Fruit fly (Drosophila melanogaster) whole organism, embryonic: ENCODE results near the gene CG11367.
A peak's percentile ranks its signal among the peaks of the same experiment; 100 is the strongest.

ENCODE experiments used
- CG1024 ChIP-seq: fragments of 200-800 bp; sonication (Bioruptor generic); IDR thresholded peaks from 2 replicates; pipeline ENCODE4 v1.3.6; 2022; ENCODE audit warnings: missing biosample characterization, missing genetic modification characterization
- CG10462 ChIP-seq: fragments of 200-800 bp; sonication (Bioruptor generic); optimal IDR thresholded peaks from 2 replicates; lab custom pipeline; 2016; ENCODE audit warnings: missing biosample characterization, missing genetic modification characterization
- CG11695 ChIP-seq: fragments of 200-800 bp; sonication (Bioruptor generic); IDR thresholded peaks from 3 replicates; pipeline ENCODE4 v1.3.6; 2022; ENCODE audit warnings: missing biosample characterization, missing genetic modification characterization
- CG12219 ChIP-seq: fragments of 200-800 bp; sonication (Bioruptor generic); optimal IDR thresholded peaks from 3 replicates; lab custom pipeline; 2018; ENCODE audit warnings: missing biosample characterization, mild to moderate bottlenecking, missing genetic modification characterization
- CG12942 ChIP-seq: fragments of 200-800 bp; sonication (Bioruptor generic); optimal IDR thresholded peaks from 3 replicates; lab custom pipeline; 2016; ENCODE audit warnings: missing biosample characterization, missing genetic modification characterization
- CG14014 ChIP-seq: fragments of 200-800 bp; sonication (Bioruptor generic); IDR thresholded peaks from 2 replicates; pipeline ENCODE4 v1.3.6; 2022; ENCODE audit warnings: missing biosample characterization, missing genetic modification characterization
- CG16813 ChIP-seq: fragments of 200-800 bp; sonication (Bioruptor generic); IDR thresholded peaks from 3 replicates; pipeline ENCODE4 v1.3.6; 2022; ENCODE audit warnings: missing biosample characterization, missing genetic modification characterization; ENCODE audit not compliant: partially characterized antibody
- CG17361 ChIP-seq: fragments of 200-800 bp; sonication (Bioruptor generic); IDR thresholded peaks from 3 replicates; pipeline ENCODE4 v1.3.6; 2022; ENCODE audit warnings: missing biosample characterization, missing genetic modification characterization
- CG18262 ChIP-seq: fragments of 200-800 bp; optimal IDR thresholded peaks from 3 replicates; lab custom pipeline; 2019; ENCODE audit warnings: missing biosample characterization, mild to moderate bottlenecking, missing genetic modification characterization, moderate library complexity
- CG18764 ChIP-seq: fragments of 200-800 bp; sonication (Bioruptor generic); optimal IDR thresholded peaks from 3 replicates; lab custom pipeline; 2016; ENCODE audit warnings: missing biosample characterization, missing genetic modification characterization
- CG2199 ChIP-seq: fragments of 200-800 bp; sonication (Bioruptor generic); IDR thresholded peaks from 3 replicates; pipeline ENCODE4 v1.3.6; 2022; ENCODE audit warnings: missing biosample characterization, missing genetic modification characterization
- CG31224 ChIP-seq: fragments of 200-800 bp; sonication (Bioruptor generic); IDR thresholded peaks from 2 replicates; pipeline ENCODE4 v1.3.6; 2022; ENCODE audit warnings: missing biosample characterization, missing genetic modification characterization
- CG3838 ChIP-seq: fragments of 200-800 bp; sonication (Bioruptor generic); optimal IDR thresholded peaks from 3 replicates; lab custom pipeline; 2016; ENCODE audit warnings: missing biosample characterization, missing genetic modification characterization
- CG43689 ChIP-seq: fragments of 200-800 bp; sonication (Bioruptor generic); IDR thresholded peaks from 2 replicates; pipeline ENCODE4 v1.3.6; 2022; ENCODE audit warnings: missing biosample characterization, missing genetic modification characterization
- CG4707 ChIP-seq: fragments of 200-800 bp; sonication (Bioruptor generic); optimal IDR thresholded peaks from 2 replicates; lab custom pipeline; 2018; ENCODE audit warnings: missing biosample characterization, mild to moderate bottlenecking, missing genetic modification characterization, moderate library complexity
- CG6272 ChIP-seq: fragments of 200-800 bp; sonication (Bioruptor generic); IDR thresholded peaks from 2 replicates; pipeline ENCODE4 v1.3.6; 2022; ENCODE audit warnings: missing biosample characterization, missing genetic modification characterization
- CG7556 ChIP-seq: fragments of 200-800 bp; sonication (Bioruptor generic); optimal IDR thresholded peaks from 2 replicates; lab custom pipeline; 2017; ENCODE audit warnings: missing biosample characterization, mild to moderate bottlenecking, missing genetic modification characterization
- CG7987 ChIP-seq: fragments of 200-800 bp; sonication (Bioruptor generic); optimal IDR thresholded peaks from 2 replicates; lab custom pipeline; 2018; ENCODE audit warnings: missing biosample characterization, mild to moderate bottlenecking, missing genetic modification characterization, moderate library complexity
- CG8765 ChIP-seq: fragments of 200-800 bp; sonication (Bioruptor generic); IDR thresholded peaks from 2 replicates; pipeline ENCODE4 v1.3.6; 2022; ENCODE audit warnings: missing biosample characterization, missing genetic modification characterization
- CG9215 ChIP-seq: fragments of 200-800 bp; sonication (Bioruptor generic); IDR thresholded peaks from 2 replicates; pipeline ENCODE4 v1.3.6; 2022; ENCODE audit warnings: missing biosample characterization, missing genetic modification characterization
- Drgx ChIP-seq: fragments of 200-800 bp; sonication (Bioruptor generic); IDR thresholded peaks from 2 replicates; pipeline ENCODE4 v1.3.6; 2022; ENCODE audit warnings: missing biosample characterization, missing genetic modification characterization
- H15 ChIP-seq: fragments of 200-800 bp; sonication (Bioruptor generic); IDR thresholded peaks from 3 replicates; pipeline ENCODE4 v1.3.6; 2022; ENCODE audit warnings: missing biosample characterization, missing genetic modification characterization
- Hmr ChIP-seq: fragments of 200-800 bp; sonication (Bioruptor generic); optimal IDR thresholded peaks from 3 replicates; lab custom pipeline; 2017; ENCODE audit warnings: mild to moderate bottlenecking, missing biosample characterization, missing genetic modification reagents, missing genetic modification characterization
- Hr78 ChIP-seq, 2 experiments: fragments of 200-800 bp in 1 of 2; fragments of >200 bp in 1 of 2; sonication (Bioruptor generic) in 1 of 2; optimal IDR thresholded peaks; 2 replicates each; lab custom pipeline; 2017 to 2019; ENCODE audit warnings: missing biosample characterization in 2 of 2, missing genetic modification characterization in 2 of 2, mild to moderate bottlenecking in 1 of 2, moderate library complexity in 1 of 2
- Hsf ChIP-seq: fragments of 200-800 bp; sonication (Bioruptor generic); optimal IDR thresholded peaks from 3 replicates; lab custom pipeline; 2016; ENCODE audit warnings: missing biosample characterization, missing genetic modification characterization
- Myb ChIP-seq: fragments of 200-800 bp; sonication (Bioruptor generic); optimal IDR thresholded peaks from 2 replicates; lab custom pipeline; 2016; ENCODE audit warnings: missing biosample characterization, missing genetic modification characterization
- NK7.1 ChIP-seq: fragments of 200-800 bp; sonication (Bioruptor generic); optimal IDR thresholded peaks from 3 replicates; lab custom pipeline; 2016; ENCODE audit warnings: missing biosample characterization, missing genetic modification characterization
- Ravus ChIP-seq: fragments of 200-800 bp; sonication (Bioruptor generic); IDR thresholded peaks from 2 replicates; pipeline ENCODE4 v1.3.6; 2022; ENCODE audit warnings: missing biosample characterization, missing genetic modification characterization
- Tbp ChIP-seq: fragments of >200 bp; optimal IDR thresholded peaks from 2 replicates; lab custom pipeline; 2018; ENCODE audit warnings: missing biosample characterization, missing genetic modification characterization
- ash1 ChIP-seq: fragments of 200-800 bp; sonication (Bioruptor generic); optimal IDR thresholded peaks from 2 replicates; lab custom pipeline; 2018; ENCODE audit warnings: missing biosample characterization, mild to moderate bottlenecking, missing genetic modification characterization
- bigmax ChIP-seq: fragments of 200-800 bp; sonication (Bioruptor generic); optimal IDR thresholded peaks from 2 replicates; lab custom pipeline; 2018; ENCODE audit warnings: missing biosample characterization, mild to moderate bottlenecking, missing genetic modification characterization
- bowl ChIP-seq: fragments of 200-800 bp; sonication (Bioruptor generic); IDR thresholded peaks from 2 replicates; pipeline ENCODE4 v1.3.6; 2022; ENCODE audit warnings: missing biosample characterization, missing genetic modification characterization
- br ChIP-seq: fragments of >200 bp; optimal IDR thresholded peaks from 2 replicates; lab custom pipeline; 2017
- bsh ChIP-seq, 2 experiments: fragments of 200-800 bp; sonication (Bioruptor generic); optimal IDR thresholded peaks; 2 replicates each; lab custom pipeline; 2017 to 2018; ENCODE audit warnings: mild to moderate bottlenecking in 2 of 2, missing biosample characterization in 2 of 2, missing genetic modification characterization in 2 of 2, moderate library complexity in 1 of 2
- dmrt11E ChIP-seq: fragments of 200-800 bp; sonication (Bioruptor generic); optimal IDR thresholded peaks from 3 replicates; lab custom pipeline; 2018; ENCODE audit warnings: missing biosample characterization, mild to moderate bottlenecking, missing genetic modification characterization, moderate library complexity
- fd102C ChIP-seq: fragments of 200-800 bp; sonication (Bioruptor generic); optimal IDR thresholded peaks from 2 replicates; lab custom pipeline; 2018; ENCODE audit warnings: missing biosample characterization, mild to moderate bottlenecking, missing genetic modification characterization, moderate library complexity
- fd64A ChIP-seq: fragments of 200-800 bp; sonication (Bioruptor generic); optimal IDR thresholded peaks from 3 replicates; lab custom pipeline; 2018; ENCODE audit warnings: missing biosample characterization, mild to moderate bottlenecking, missing genetic modification characterization
- fd96Cb ChIP-seq: fragments of 200-800 bp; sonication (Bioruptor generic); optimal IDR thresholded peaks from 2 replicates; lab custom pipeline; 2018; ENCODE audit warnings: missing biosample characterization, mild to moderate bottlenecking, missing genetic modification characterization, moderate library complexity
- mam ChIP-seq: fragments of 200-800 bp; sonication (Bioruptor generic); optimal IDR thresholded peaks from 3 replicates; lab custom pipeline; 2016; ENCODE audit warnings: missing biosample characterization, missing genetic modification characterization
- nerfin-1 ChIP-seq: fragments of 200-800 bp; sonication (Bioruptor generic); optimal IDR thresholded peaks from 3 replicates; lab custom pipeline; 2019; ENCODE audit warnings: missing biosample characterization, mild to moderate bottlenecking, missing genetic modification characterization, moderate library complexity
- org-1 ChIP-seq: fragments of 200-800 bp; sonication (Bioruptor generic); optimal IDR thresholded peaks from 2 replicates; lab custom pipeline; 2017; ENCODE audit warnings: missing biosample characterization, missing genetic modification characterization
- pfk ChIP-seq: fragments of 200-800 bp; sonication (Bioruptor generic); optimal IDR thresholded peaks from 2 replicates; lab custom pipeline; 2018; ENCODE audit warnings: missing biosample characterization, mild to moderate bottlenecking, missing genetic modification characterization, moderate library complexity
- ranshi ChIP-seq: fragments of 200-800 bp; sonication (Bioruptor generic); IDR thresholded peaks from 2 replicates; pipeline ENCODE4 v1.3.6; 2022; ENCODE audit warnings: missing biosample characterization, missing genetic modification characterization
- sima ChIP-seq: fragments of 200-800 bp; sonication (Bioruptor generic); optimal IDR thresholded peaks from 2 replicates; lab custom pipeline; 2016; ENCODE audit warnings: missing biosample characterization, missing genetic modification characterization
- sisA ChIP-seq: fragments of 200-800 bp; sonication (Bioruptor generic); IDR thresholded peaks from 2 replicates; pipeline ENCODE4 v1.3.6; 2022; ENCODE audit warnings: missing biosample characterization, missing genetic modification characterization
- sna ChIP-seq: fragments of 200-800 bp; sonication (Bioruptor generic); IDR thresholded peaks from 2 replicates; pipeline ENCODE4 v1.3.6; 2022; ENCODE audit warnings: missing biosample characterization, missing genetic modification characterization; ENCODE audit not compliant: partially characterized antibody
- ssp ChIP-seq: fragments of 200-800 bp; sonication (Bioruptor generic); IDR thresholded peaks from 2 replicates; pipeline ENCODE4 v1.3.6; 2022; ENCODE audit warnings: missing biosample characterization, missing genetic modification characterization
- tin ChIP-seq: fragments of 200-800 bp; sonication (Bioruptor generic); optimal IDR thresholded peaks from 3 replicates; lab custom pipeline; 2016; ENCODE audit warnings: missing biosample characterization, missing genetic modification characterization
- tll ChIP-seq, 2 experiments: fragments of 200-800 bp in 1 of 2; fragments of >200 bp in 1 of 2; sonication (Bioruptor generic) in 1 of 2; optimal IDR thresholded peaks; 2 replicates each; lab custom pipeline; 2017 to 2019; ENCODE audit warnings: missing biosample characterization in 2 of 2, missing genetic modification characterization in 2 of 2, mild to moderate bottlenecking in 1 of 2, moderate library complexity in 1 of 2
- trh ChIP-seq: fragments of 200-800 bp; sonication (Bioruptor generic); optimal IDR thresholded peaks from 2 replicates; lab custom pipeline; 2016; ENCODE audit warnings: missing biosample characterization, missing genetic modification characterization

The CG11367 gene

DNA sequence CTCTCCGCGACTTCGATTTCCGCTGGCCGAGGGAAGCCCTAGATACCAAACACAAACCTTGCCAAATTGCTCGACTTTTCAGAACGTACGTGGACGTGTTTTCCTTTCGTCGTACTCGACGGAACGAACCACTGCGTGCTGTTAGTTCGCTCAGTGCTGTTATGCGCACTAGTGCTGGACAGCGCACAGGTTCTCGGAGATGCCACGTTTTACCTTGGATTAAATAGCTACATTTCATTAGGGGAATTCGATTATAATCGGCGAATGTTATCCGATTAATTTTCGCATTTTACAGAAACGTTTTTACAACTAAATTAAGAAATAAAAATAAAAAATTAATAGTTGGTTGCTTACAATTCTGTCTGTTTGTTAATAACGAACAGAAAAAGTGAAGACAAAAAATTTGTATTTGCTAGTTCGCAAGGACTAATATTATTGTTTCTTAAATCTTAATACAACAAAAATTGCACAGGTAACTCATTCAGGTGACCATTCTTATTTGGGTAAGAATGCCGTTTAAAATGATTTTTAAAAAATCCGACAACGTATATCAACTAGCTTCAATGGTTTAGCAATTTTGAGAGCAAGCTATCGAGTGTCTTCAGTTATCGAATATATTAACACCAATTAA lies 10.7 kb upstream of the CG11367 start, which contains the start of the genes ArfGAP3 and CG32452 (continued):
- TF ChIP-seq bigmax (GFP tag; lab: Kevin White, UChicago) (no peak), CG18764 (peak; percentile 59), org-1 (GFP tag; lab: Kevin White, UChicago) (no peak), CG2199 (no peak), CG18262 (tag; lab: Kevin White, UChicago) (peak; percentile 77), Myb (peak; percentile 66), CG3838 (GFP tag; lab: Kevin White, UChicago) (peak; percentile 54), Tbp (GFP tag; lab: Kevin White, UChicago) (no peak), CG14014 (GFP tag; lab: Robert Waterston, UW) (peak; percentile 65), tll (GFP tag; optimal IDR thresholded peaks at IDR 0.05; lab: Kevin White, UChicago) (no peak), ash1 (GFP tag; lab: Kevin White, UChicago) (no peak), Hr78 (GFP tag; optimal IDR thresholded peaks at IDR 0.05; lab: Kevin White, UChicago) (no peak), dmrt11E (tag; lab: Kevin White, UChicago) (peak; percentile 67), CG12219 (GFP tag; lab: Kevin White, UChicago) (peak; percentile 32), Ravus (GFP tag; lab: Robert Waterston, UW) (no peak), fd64A (GFP tag; lab: Kevin White, UChicago) (no peak), Hsf (GFP tag; lab: Kevin White, UChicago) (peak; percentile 84), CG10462 (peak; percentile 61), pfk (peak; percentile 78), CG11695 (GFP tag; lab: Robert Waterston, UW) (peak; percentile 48; the same call in 2 of the 3 replicates), CG17361 (GFP tag; lab: Robert Waterston, UW) (peak; percentile 92), tin (GFP tag; lab: Kevin White, UChicago) (peak; percentile 72), CG31224 (GFP tag; lab: Robert Waterston, UW) (peak; percentile 41; the same call in 1 of the 2 replicates), br (lab: Kevin White, UChicago) (no peak), CG12942 (GFP tag; lab: Kevin White, UChicago) (peak; percentile 75), CG43689 (GFP tag; lab: Robert Waterston, UW) (0 out of 2 replicates have a peak, but pooled peaks have one; percentile 27), H15 (GFP tag; lab: Robert Waterston, UW) (peak; percentile 62; the same call in 1 of the 3 replicates), CG7556 (peak; percentile 76), trh (GFP tag; lab: Kevin White, UChicago) (no peak), mam (GFP tag; lab: Kevin White, UChicago) (peak; percentile 76), ssp (GFP tag; lab: Robert Waterston, UW) (peak; percentile 74), CG7987 (GFP tag; lab: Kevin White, UChicago) (no peak), CG9215 (peak; percentile 67), sna (0 out of 2 replicates have a peak, but pooled peaks have one; percentile 46), nerfin-1 (tag; lab: Kevin White, UChicago) (peak; percentile 75), fd102C (GFP tag; lab: Kevin White, UChicago) (no peak), bsh (GFP tag; optimal IDR thresholded peaks at IDR 0.05; lab: Kevin White, UChicago) (peak in 1 of 2 experiments; percentile 64), CG4707 (no peak), fd96Cb (tag; lab: Kevin White, UChicago) (peak; percentile 64), bowl (GFP tag; lab: Robert Waterston, UW) (no peak), sima (GFP tag; lab: Kevin White, UChicago) (no peak), CG8765 (peak; percentile 29; the same call in 1 of the 2 replicates), sisA (GFP tag; lab: Robert Waterston, UW) (peak; percentile 64), Hmr (GFP tag; lab: Kevin White, UChicago) (peak; percentile 72), CG6272 (GFP tag; lab: Robert Waterston, UW) (peak; percentile 53; the same call in 1 of the 2 replicates), ranshi (peak; percentile 59; the same call in 1 of the 2 replicates), Drgx (GFP tag; lab: Robert Waterston, UW) (peak; percentile 59), CG16813 (GFP tag; lab: Robert Waterston, UW) (peak; percentile 64), NK7.1 (GFP tag; lab: Kevin White, UChicago) (no peak), CG1024 (GFP tag; lab: Robert Waterston, UW) (0 out of 2 replicates have a peak, but pooled peaks have one; percentile 28)
